Worm (Caenorhabditis elegans) whole organism, young adult: Measurements from ENCODE around the gene D1053.4.
A peak's percentile ranks its signal among the peaks of the same experiment; 100 is the strongest.

Experiments
- B0336.3 ChIP-seq: fragments of 200-800 bp; sonication (Bioruptor generic); IDR thresholded peaks from 2 replicates; pipeline ENCODE4 v1.3.6; 2022; ENCODE audit warnings: missing genetic modification characterization, missing compliant biosample characterization
- C17E4.6 ChIP-seq: fragments of 200-800 bp; sonication (Bioruptor generic); IDR thresholded peaks from 2 replicates; pipeline ENCODE4 v1.3.6; 2022; ENCODE audit warnings: missing genetic modification reagents, missing genetic modification characterization, missing compliant biosample characterization
- F23B12.7 ChIP-seq: sonication (generic microtip); optimal IDR thresholded peaks from 2 replicates; lab custom pipeline; 2017; ENCODE audit warnings: missing genetic modification characterization, mild to moderate bottlenecking, missing compliant biosample characterization, antibody characterized with exemption, moderate library complexity; ENCODE audit not compliant: insufficient read depth
- F33H1.4 ChIP-seq: fragments of 200-800 bp; sonication (Bioruptor generic); IDR thresholded peaks from 2 replicates; pipeline ENCODE4 v1.3.6; 2022; ENCODE audit warnings: missing genetic modification reagents, missing genetic modification characterization, missing compliant biosample characterization
- F37B4.10 ChIP-seq: fragments of 200-800 bp; sonication (Bioruptor generic); IDR thresholded peaks from 2 replicates; pipeline ENCODE4 v1.3.6; 2022; ENCODE audit warnings: missing genetic modification characterization, missing compliant biosample characterization
- F55B11.4 ChIP-seq: sonication (generic microtip); optimal IDR thresholded peaks from 2 replicates; lab custom pipeline; 2016; ENCODE audit warnings: missing compliant biosample characterization, missing genetic modification characterization, borderline replicate concordance; ENCODE audit not compliant: insufficient read depth
- T07F8.4 ChIP-seq: sonication (generic microtip); optimal IDR thresholded peaks from 2 replicates; lab custom pipeline; 2016; ENCODE audit warnings: mild to moderate bottlenecking, missing genetic modification characterization, moderate library complexity, missing compliant biosample characterization
- Y67H2A.10 ChIP-seq: fragments of 200-800 bp; sonication (Bioruptor generic); conservative IDR thresholded peaks from 2 replicates; pipeline ENCODE4 v1.3.6; 2022; ENCODE audit warnings: missing genetic modification reagents, missing genetic modification characterization, missing compliant biosample characterization
- Y79H2A.3 ChIP-seq: fragments of 200-800 bp; sonication (Bioruptor generic); conservative IDR thresholded peaks from 2 replicates; pipeline ENCODE4 v1.3.6; 2022; ENCODE audit warnings: missing genetic modification reagents, missing genetic modification characterization, missing compliant biosample characterization
- ZK185.1 ChIP-seq: sonication (generic microtip); optimal IDR thresholded peaks from 2 replicates; lab custom pipeline; 2016; ENCODE audit warnings: mild to moderate bottlenecking, missing genetic modification characterization, missing compliant biosample characterization; ENCODE audit not compliant: poor library complexity, severe bottlenecking
- bed-1 ChIP-seq: fragments of 200-800 bp; sonication (Bioruptor generic); IDR thresholded peaks from 2 replicates; pipeline ENCODE4 v1.3.6; 2022; ENCODE audit warnings: missing genetic modification reagents, missing genetic modification characterization, missing compliant biosample characterization
- bed-2 ChIP-seq: fragments of 200-800 bp; sonication (Bioruptor generic); IDR thresholded peaks from 2 replicates; pipeline ENCODE4 v1.3.6; 2022; ENCODE audit warnings: missing genetic modification reagents, missing genetic modification characterization, missing compliant biosample characterization
- ccch-3 ChIP-seq: fragments of 200-800 bp; sonication (Bioruptor generic); optimal IDR thresholded peaks from 2 replicates; lab custom pipeline; 2018; ENCODE audit warnings: mild to moderate bottlenecking, missing genetic modification characterization, missing compliant biosample characterization
- cebp-1 ChIP-seq, 2 experiments: fragments of 200-800 bp in 1 of 2; sonication (Bioruptor generic) in 1 of 2; sonication (generic microtip) in 1 of 2; IDR thresholded peaks in 1 of 2; optimal IDR thresholded peaks in 1 of 2; 2 replicates each; pipeline versions ENCODE4 v1.3.6 to Lab custom; 2017 to 2022; ENCODE audit warnings: missing compliant biosample characterization in 2 of 2, missing genetic modification characterization in 2 of 2, mild to moderate bottlenecking in 1 of 2, missing genetic modification reagents in 1 of 2, moderate library complexity in 1 of 2
- ceh-58 ChIP-seq: fragments of 200-800 bp; sonication (Bioruptor generic); IDR thresholded peaks from 2 replicates; pipeline ENCODE4 v1.3.6; 2022; ENCODE audit warnings: missing genetic modification characterization, missing compliant biosample characterization
- chd-7 ChIP-seq: sonication (generic microtip); optimal IDR thresholded peaks from 2 replicates; lab custom pipeline; 2016; ENCODE audit warnings: mild to moderate bottlenecking, missing genetic modification characterization, moderate library complexity, missing compliant biosample characterization
- ets-4 ChIP-seq: fragments of 200-800 bp; sonication (Bioruptor generic); optimal IDR thresholded peaks from 2 replicates; lab custom pipeline; 2018; ENCODE audit warnings: mild to moderate bottlenecking, missing genetic modification characterization, missing compliant biosample characterization
- lag-1 ChIP-seq: fragments of 200-800 bp; sonication (Bioruptor generic); IDR thresholded peaks from 2 replicates; pipeline ENCODE4 v1.3.6; 2022; ENCODE audit warnings: missing genetic modification reagents, missing genetic modification characterization, missing compliant biosample characterization
- lin-40 ChIP-seq: sonication (generic microtip); optimal IDR thresholded peaks from 2 replicates; lab custom pipeline; 2016; ENCODE audit warnings: missing genetic modification characterization, mild to moderate bottlenecking, missing compliant biosample characterization, missing genotype, missing genetic modification reagents
- madf-3 ChIP-seq: fragments of 200-800 bp; sonication (Bioruptor generic); IDR thresholded peaks from 2 replicates; pipeline ENCODE4 v1.3.6; 2022; ENCODE audit warnings: missing genetic modification reagents, missing genetic modification characterization, missing compliant biosample characterization
- madf-8 ChIP-seq: fragments of 200-800 bp; sonication (Bioruptor generic); conservative IDR thresholded peaks from 2 replicates; pipeline ENCODE4 v1.3.6; 2022; ENCODE audit warnings: missing genetic modification reagents, missing genetic modification characterization, missing compliant biosample characterization
- mes-4 ChIP-seq: sonication (generic microtip); optimal IDR thresholded peaks from 2 replicates; lab custom pipeline; 2016; ENCODE audit warnings: missing genotype, missing genetic modification characterization, missing compliant biosample characterization
- pha-4 ChIP-seq: fragments of 150-350 bp; sonication (generic microtip); optimal IDR thresholded peaks from 2 replicates; lab custom pipeline; 2014; ENCODE audit warnings: missing biosample characterization, missing genetic modification reagents, missing genetic modification characterization
- repo-1 ChIP-seq: sonication (generic microtip); optimal IDR thresholded peaks from 2 replicates; lab custom pipeline; 2017; ENCODE audit warnings: mild to moderate bottlenecking, missing genetic modification characterization, missing compliant biosample characterization
- rpc-1 ChIP-seq, 2 experiments: fragments of 150-350 bp in 1 of 2; sonication (generic microtip) in 1 of 2; optimal IDR thresholded peaks; 2 replicates each; lab custom pipeline; 2014 to 2018; ENCODE audit warnings: missing biosample characterization in 1 of 2, missing genetic modification characterization in 1 of 2, missing genetic modification reagents in 1 of 2, missing genotype in 1 of 2
- sea-2 ChIP-seq: fragments of 200-800 bp; sonication (Bioruptor generic); IDR thresholded peaks from 2 replicates; pipeline ENCODE4 v1.3.6; 2022; ENCODE audit warnings: missing genetic modification characterization, missing compliant biosample characterization
- snpc-1.3 ChIP-seq: sonication (generic microtip); optimal IDR thresholded peaks from 2 replicates; lab custom pipeline; 2017; ENCODE audit warnings: missing genetic modification characterization, mild to moderate bottlenecking, missing compliant biosample characterization, antibody characterized with exemption, moderate library complexity, missing genotype, missing genetic modification reagents; ENCODE audit not compliant: insufficient read depth
- snpc-3.4 ChIP-seq: sonication (generic microtip); optimal IDR thresholded peaks from 2 replicates; lab custom pipeline; 2017; ENCODE audit warnings: missing genetic modification characterization, mild to moderate bottlenecking, missing compliant biosample characterization, antibody characterized with exemption, moderate library complexity, missing genotype, missing genetic modification reagents
- somi-1 ChIP-seq: fragments of 200-800 bp; sonication (Bioruptor generic); optimal IDR thresholded peaks from 2 replicates; lab custom pipeline; 2018; ENCODE audit warnings: mild to moderate bottlenecking, missing genetic modification characterization, missing compliant biosample characterization
- sptf-2 ChIP-seq: fragments of 200-800 bp; sonication (Bioruptor generic); optimal IDR thresholded peaks from 2 replicates; lab custom pipeline; 2018; ENCODE audit warnings: mild to moderate bottlenecking, missing genetic modification characterization, missing compliant biosample characterization
- tbx-9 ChIP-seq: sonication (generic microtip); optimal IDR thresholded peaks from 2 replicates; lab custom pipeline; 2016; ENCODE audit warnings: borderline replicate concordance, missing genetic modification characterization, inconsistent platforms, missing compliant biosample characterization
- unc-62 ChIP-seq: fragments of 150-350 bp; optimal IDR thresholded peaks from 2 replicates; lab custom pipeline; 2014; ENCODE audit warnings: missing biosample characterization, missing genetic modification reagents, missing genetic modification characterization
- xnd-1 ChIP-seq: sonication (generic microtip); optimal IDR thresholded peaks from 2 replicates; lab custom pipeline; 2016; ENCODE audit warnings: missing genotype, missing genetic modification reagents, missing genetic modification characterization, missing compliant biosample characterization
- zfh-2 ChIP-seq: fragments of 200-800 bp; sonication (Bioruptor generic); conservative IDR thresholded peaks from 2 replicates; pipeline ENCODE4 v1.3.6; 2022; ENCODE audit warnings: missing genetic modification reagents, missing genetic modification characterization, missing compliant biosample characterization
- ztf-25 ChIP-seq: fragments of 200-800 bp; sonication (Bioruptor generic); IDR thresholded peaks from 2 replicates; pipeline ENCODE4 v1.3.6; 2022; ENCODE audit warnings: missing genetic modification reagents, missing genetic modification characterization, missing compliant biosample characterization
- ztf-26 ChIP-seq: sonication (generic microtip); optimal IDR thresholded peaks from 2 replicates; lab custom pipeline; 2017; ENCODE audit warnings: missing genetic modification characterization, missing compliant biosample characterization
- ztf-3 ChIP-seq: fragments of 200-800 bp; sonication (Bioruptor generic); optimal IDR thresholded peaks from 2 replicates; lab custom pipeline; 2018; ENCODE audit warnings: mild to moderate bottlenecking, missing genetic modification characterization, missing compliant biosample characterization
- ztf-6 ChIP-seq: fragments of 200-800 bp; sonication (Bioruptor generic); IDR thresholded peaks from 2 replicates; pipeline ENCODE4 v1.3.6; 2022; ENCODE audit warnings: missing genetic modification reagents, missing genetic modification characterization, missing compliant biosample characterization

The D1053.4 gene

ce11 chrX:11679211-11679977, 44.2 kb downstream of the D1053.4 start (continued):
- TF ChIP-seq pha-4 (tag; lab: Kevin White, UChicago), result peak; percentile 59
- TF ChIP-seq Y67H2A.10, result no peak
- peak; percentile 25; the same call in 1 of the 2 replicates for TF ChIP-seq cebp-1 (GFP tag; IDR thresholded peaks at IDR 0.05; lab: Robert Waterston, UW)
- TF ChIP-seq cebp-1 (tag; optimal IDR thresholded peaks at IDR 0.05; lab: Kevin White, UChicago), result peak; percentile 64
- TF ChIP-seq snpc-1.3 (tag; lab: Kevin White, UChicago), result no peak
- TF ChIP-seq T07F8.4 (tag; lab: Kevin White, UChicago), result no peak
- TF ChIP-seq bed-2, result no peak
- peak; percentile 24 for TF ChIP-seq ZK185.1 (tag; lab: Kevin White, UChicago)
- no peak for TF ChIP-seq lin-40
- no peak for TF ChIP-seq ztf-6 (GFP tag; lab: Robert Waterston, UW)
- TF ChIP-seq lag-1, result no peak
- TF ChIP-seq sptf-2 (GFP tag; lab: Kevin White, UChicago), result no peak
- no peak for TF ChIP-seq ztf-26 (tag; lab: Kevin White, UChicago)
- TF ChIP-seq snpc-3.4, result no peak
- no peak for TF ChIP-seq F37B4.10 (GFP tag; lab: Robert Waterston, UW)
- TF ChIP-seq zfh-2, result no peak
- no peak for TF ChIP-seq somi-1 (GFP tag; lab: Kevin White, UChicago)
- TF ChIP-seq ztf-3, result no peak
- TF ChIP-seq F55B11.4 (tag; lab: Kevin White, UChicago), result no peak
- TF ChIP-seq unc-62, result peak; percentile 19
- no peak for TF ChIP-seq chd-7
- TF ChIP-seq sea-2 (GFP tag; lab: Robert Waterston, UW), result no peak
- TF ChIP-seq repo-1, result no peak
- no peak for TF ChIP-seq tbx-9 (tag; lab: Kevin White, UChicago)
- no peak for TF ChIP-seq rpc-1 (optimal IDR thresholded peaks at IDR 0.05; lab: Kevin White, UChicago)
- no peak for TF ChIP-seq rpc-1 (tag; optimal IDR thresholded peaks at IDR 0.05; lab: Kevin White, UChicago)
- no peak for TF ChIP-seq ztf-25
- TF ChIP-seq F23B12.7 (tag; lab: Kevin White, UChicago), result no peak
- TF ChIP-seq madf-8, result no peak
- TF ChIP-seq bed-1 (GFP tag; lab: Robert Waterston, UW), result no peak
- TF ChIP-seq ets-4 (GFP tag; lab: Kevin White, UChicago), result peak; percentile 4
- TF ChIP-seq B0336.3, result no peak
- no peak for TF ChIP-seq madf-3 (GFP tag; lab: Robert Waterston, UW)
- TF ChIP-seq C17E4.6 (GFP tag; lab: Robert Waterston, UW), result no peak
- TF ChIP-seq mes-4, result no peak
- no peak for TF ChIP-seq Y79H2A.3 (GFP tag; lab: Robert Waterston, UW)
- TF ChIP-seq ceh-58 (GFP tag; lab: Robert Waterston, UW), result no peak
- no peak for TF ChIP-seq ccch-3 (GFP tag; lab: Kevin White, UChicago)
- TF ChIP-seq, all 124 proteins: peak for 8

ce11 chrX:11675573-11675972, 48.0 kb downstream of the D1053.4 start:
- TF ChIP-seq xnd-1 (tag; lab: Kevin White, UChicago) (no peak), F33H1.4 (GFP tag; lab: Robert Waterston, UW) (no peak), tbx-9 (tag; lab: Kevin White, UChicago) (no peak)
